Fruit fly (Drosophila melanogaster) whole organism, pupa: ENCODE results near the gene CG6901.
A peak's percentile ranks its signal among the peaks of the same experiment; 100 is the strongest.

Source experiments
- CG10348 ChIP-seq: fragments of 200-800 bp; sonication (Bioruptor generic); IDR thresholded peaks from 2 replicates; pipeline ENCODE4 v1.3.6; 2022; ENCODE audit warnings: missing biosample characterization, missing genetic modification characterization
- CG13204 ChIP-seq: fragments of 200-800 bp; sonication (Bioruptor generic); optimal IDR thresholded peaks from 2 replicates; lab custom pipeline; 2018; ENCODE audit warnings: missing biosample characterization, mild to moderate bottlenecking, missing genetic modification characterization, moderate library complexity
- CG15710 ChIP-seq: fragments of 200-800 bp; sonication (Bioruptor generic); optimal IDR thresholded peaks from 2 replicates; lab custom pipeline; 2018; ENCODE audit warnings: missing biosample characterization, mild to moderate bottlenecking, missing genetic modification characterization, moderate library complexity
- CG32121 ChIP-seq: fragments of 200-800 bp; sonication (Bioruptor generic); IDR thresholded peaks from 2 replicates; pipeline ENCODE4 v1.3.6; 2022; ENCODE audit warnings: missing biosample characterization, missing genetic modification characterization
- CG4496 ChIP-seq: fragments of 200-800 bp; sonication (Bioruptor generic); IDR thresholded peaks from 3 replicates; pipeline ENCODE4 v1.3.6; 2022; ENCODE audit warnings: missing biosample characterization, missing genetic modification characterization
- CG8159 ChIP-seq: fragments of 200-800 bp; sonication (Bioruptor generic); optimal IDR thresholded peaks from 3 replicates; lab custom pipeline; 2018; ENCODE audit warnings: missing biosample characterization, mild to moderate bottlenecking, missing genetic modification characterization, moderate library complexity
- CG9948 ChIP-seq: fragments of 200-800 bp; sonication (Bioruptor generic); optimal IDR thresholded peaks from 2 replicates; lab custom pipeline; 2018; ENCODE audit warnings: missing biosample characterization, mild to moderate bottlenecking, missing genetic modification characterization, moderate library complexity
- EcR ChIP-seq: fragments of 200-800 bp; sonication (Bioruptor generic); optimal IDR thresholded peaks from 3 replicates; lab custom pipeline; 2019; ENCODE audit warnings: missing biosample characterization, missing genetic modification characterization, mild to moderate bottlenecking, moderate library complexity, missing genetic modification reagents
- Pif1A ChIP-seq: fragments of 200-800 bp; sonication (Bioruptor generic); optimal IDR thresholded peaks from 3 replicates; lab custom pipeline; 2016; ENCODE audit warnings: missing biosample characterization, missing genetic modification characterization
- fd96Ca ChIP-seq: fragments of 200-800 bp; sonication (Bioruptor generic); IDR thresholded peaks from 3 replicates; pipeline ENCODE4 v1.3.6; 2022; ENCODE audit warnings: missing biosample characterization, missing genetic modification characterization
- gl ChIP-seq: fragments of 200-800 bp; sonication (Bioruptor generic); optimal IDR thresholded peaks from 2 replicates; lab custom pipeline; 2018; ENCODE audit warnings: missing biosample characterization, mild to moderate bottlenecking, missing genetic modification characterization
- rn ChIP-seq: fragments of 200-800 bp; sonication (Bioruptor generic); IDR thresholded peaks from 2 replicates; pipeline ENCODE4 v1.3.6; 2022; ENCODE audit warnings: missing biosample characterization, missing genetic modification characterization

DNA sequence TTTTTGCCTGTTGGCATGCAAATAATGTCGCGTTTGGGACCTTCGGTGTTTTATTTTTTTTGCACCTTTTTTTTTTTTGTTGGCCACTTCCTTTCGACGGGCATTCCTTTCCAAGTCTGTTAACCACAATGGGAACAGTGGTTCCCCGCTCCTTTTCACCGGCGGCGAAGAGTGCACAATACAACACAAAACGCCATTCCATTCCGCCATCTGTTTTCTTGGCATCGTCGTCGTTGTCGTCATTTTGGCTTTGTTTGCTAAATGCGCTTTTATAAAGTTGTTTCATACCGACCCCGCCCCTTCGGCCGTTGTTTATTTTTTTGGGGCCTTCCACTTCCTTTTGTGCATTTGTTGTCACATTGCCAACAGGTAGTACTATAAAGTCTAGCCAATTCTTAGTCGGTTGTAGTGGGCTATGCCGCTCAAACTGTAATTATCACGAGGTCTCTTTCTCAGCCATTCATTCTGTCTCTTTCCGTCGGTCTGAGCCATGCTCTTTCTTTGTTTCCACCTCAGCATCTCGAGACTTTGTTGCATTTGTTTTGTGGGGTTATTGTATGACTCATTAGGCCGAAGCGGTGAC, 32.9 kb upstream of the CG6901 start:
- TF ChIP-seq fd96Ca (GFP tag; lab: Robert Waterston, UW) (no peak), Pif1A (GFP tag; lab: Kevin White, UChicago) (no peak), EcR (GFP tag; lab: Kevin White, UChicago) (peak; percentile 82), CG15710 (tag; lab: Kevin White, UChicago) (no peak), CG9948 (tag; lab: Kevin White, UChicago) (no peak), CG10348 (GFP tag; lab: Robert Waterston, UW) (no peak), CG8159 (no peak), CG13204 (no peak), rn (GFP tag; lab: Robert Waterston, UW) (no peak), gl (tag; lab: Kevin White, UChicago) (no peak), CG4496 (GFP tag; lab: Robert Waterston, UW) (no peak), CG32121 (GFP tag; lab: Robert Waterston, UW) (no peak)
